Fruit fly (Drosophila melanogaster) whole organism, wandering third instar larva: ENCODE results near the gene Nup93-1.
A peak's percentile ranks its signal among the peaks of the same experiment; 100 is the strongest.

Experiments used
- Abd-B ChIP-seq: fragments of >200 bp; optimal IDR thresholded peaks from 2 replicates; lab custom pipeline; 2017; ENCODE audit warnings: missing biosample characterization, missing genetic modification characterization
- CG32264 ChIP-seq: fragments of 200-800 bp; sonication (Bioruptor generic); optimal IDR thresholded peaks from 2 replicates; lab custom pipeline; 2016; ENCODE audit warnings: missing biosample characterization, missing genetic modification characterization
- Dfd ChIP-seq: fragments of >200 bp; optimal IDR thresholded peaks from 2 replicates; lab custom pipeline; 2017; ENCODE audit warnings: missing biosample characterization, missing genetic modification characterization
- Dif ChIP-seq: fragments of 200-275, 200-300 bp; sonication (Bioruptor generic); optimal IDR thresholded peaks from 2 replicates; lab custom pipeline; 2018; ENCODE audit warnings: missing biosample characterization, missing genetic modification characterization; ENCODE audit not compliant: partially characterized antibody
- GATAd ChIP-seq: sonication (Bioruptor generic); optimal IDR thresholded peaks from 2 replicates; lab custom pipeline; 2016; ENCODE audit warnings: missing biosample characterization, missing genetic modification characterization
- HLH106 ChIP-seq: fragments of 200-800 bp; optimal IDR thresholded peaks from 3 replicates; lab custom pipeline; 2019; ENCODE audit warnings: missing biosample characterization, mild to moderate bottlenecking, missing genetic modification characterization, moderate library complexity
- Hnf4 ChIP-seq: fragments of 200-800 bp; sonication (Bioruptor generic); optimal IDR thresholded peaks from 2 replicates; lab custom pipeline; 2016; ENCODE audit warnings: missing biosample characterization, mild to moderate bottlenecking, missing genetic modification characterization
- Hr78 ChIP-seq: fragments of >200 bp; optimal IDR thresholded peaks from 2 replicates; lab custom pipeline; 2017; ENCODE audit warnings: missing biosample characterization, missing genetic modification characterization
- Hr83 ChIP-seq: fragments of 200-300 bp; sonication (Bioruptor generic); optimal IDR thresholded peaks from 2 replicates; lab custom pipeline; 2016; ENCODE audit warnings: missing biosample characterization, mild to moderate bottlenecking, missing genetic modification characterization, moderate library complexity; ENCODE audit not compliant: poor library complexity, severe bottlenecking
- Jra ChIP-seq: sonication (Bioruptor generic); optimal IDR thresholded peaks from 2 replicates; lab custom pipeline; 2016; ENCODE audit warnings: missing biosample characterization, missing genetic modification characterization
- Mio ChIP-seq: sonication (Bioruptor generic); optimal IDR thresholded peaks from 2 replicates; lab custom pipeline; 2016; ENCODE audit warnings: missing biosample characterization, missing genetic modification characterization
- Myc ChIP-seq: fragments of >200 bp; optimal IDR thresholded peaks from 2 replicates; lab custom pipeline; 2017
- N ChIP-seq: fragments of >200 bp; optimal IDR thresholded peaks from 2 replicates; lab custom pipeline; 2018; ENCODE audit warnings: missing biosample characterization, missing external identifiers, missing genetic modification characterization
- OdsH ChIP-seq: fragments of 200-800 bp; sonication (Bioruptor generic); optimal IDR thresholded peaks from 2 replicates; lab custom pipeline; 2016; ENCODE audit warnings: missing biosample characterization, mild to moderate bottlenecking, missing genetic modification characterization
- Rel ChIP-seq, 2 experiments: fragments of 200-800 bp; sonication (Bioruptor generic) in 1 of 2; optimal IDR thresholded peaks; 2 replicates in 1 of 2; 3 replicates in 1 of 2; lab custom pipeline; 2016 to 2019; ENCODE audit warnings: mild to moderate bottlenecking in 2 of 2, missing biosample characterization in 2 of 2, missing genetic modification characterization in 2 of 2, moderate library complexity in 1 of 2
- Sp1 ChIP-seq: fragments of 200-800 bp; sonication (Bioruptor generic); optimal IDR thresholded peaks from 3 replicates; lab custom pipeline; 2019; ENCODE audit warnings: missing biosample characterization, mild to moderate bottlenecking, missing genetic modification characterization, moderate library complexity
- Vsx2 ChIP-seq: fragments of 200-300, 225-300 bp; sonication (Bioruptor generic); optimal IDR thresholded peaks from 2 replicates; lab custom pipeline; 2018; ENCODE audit warnings: missing biosample characterization, missing genetic modification characterization; ENCODE audit not compliant: partially characterized antibody
- br ChIP-seq: fragments of 200-800 bp; sonication (Bioruptor generic); optimal IDR thresholded peaks from 2 replicates; lab custom pipeline; 2016; ENCODE audit warnings: missing biosample characterization, missing genetic modification characterization
- brk ChIP-seq: fragments of 200-800 bp; sonication (Bioruptor generic); optimal IDR thresholded peaks from 2 replicates; lab custom pipeline; 2016; ENCODE audit warnings: missing biosample characterization, mild to moderate bottlenecking, missing genetic modification characterization
- dl ChIP-seq, 2 experiments: fragments of 175-275, 200-275 bp in 1 of 2; fragments of 200-275 bp in 1 of 2; sonication (Bioruptor generic); optimal IDR thresholded peaks; lab custom pipeline; 2018; ENCODE audit warnings: mild to moderate bottlenecking in 2 of 2, missing biosample characterization in 2 of 2, missing genetic modification characterization in 2 of 2, moderate library complexity in 2 of 2; ENCODE audit not compliant: partially characterized antibody in 2 of 2, insufficient read depth in 1 of 2
- dmrt93B ChIP-seq: fragments of 200-800 bp; sonication (Bioruptor generic); optimal IDR thresholded peaks from 2 replicates; lab custom pipeline; 2018; ENCODE audit warnings: missing biosample characterization, mild to moderate bottlenecking, missing genetic modification characterization
- ey ChIP-seq: fragments of 200-800 bp; sonication (Bioruptor generic); optimal IDR thresholded peaks from 2 replicates; lab custom pipeline; 2016; ENCODE audit warnings: missing biosample characterization, missing genetic modification characterization
- foxo ChIP-seq, 2 experiments: fragments of 200-800 bp; sonication (Bioruptor generic); optimal IDR thresholded peaks; 2 replicates in 1 of 2; 3 replicates in 1 of 2; lab custom pipeline; 2016 to 2017; ENCODE audit warnings: missing biosample characterization in 2 of 2, missing genetic modification characterization in 2 of 2
- fru ChIP-seq: fragments of 200-800 bp; sonication (Bioruptor generic); optimal IDR thresholded peaks from 3 replicates; lab custom pipeline; 2016; ENCODE audit warnings: missing biosample characterization, mild to moderate bottlenecking, missing genetic modification characterization
- h ChIP-seq: fragments of 200-800 bp; sonication (Bioruptor generic); optimal IDR thresholded peaks from 3 replicates; lab custom pipeline; 2016; ENCODE audit warnings: missing biosample characterization, mild to moderate bottlenecking, missing genetic modification characterization
- jim ChIP-seq: fragments of 175-275, 200-325 bp; sonication (Bioruptor generic); optimal IDR thresholded peaks from 2 replicates; lab custom pipeline; 2016; ENCODE audit warnings: missing biosample characterization, mild to moderate bottlenecking, missing genetic modification characterization
- lola ChIP-seq: fragments of >200 bp; optimal IDR thresholded peaks from 2 replicates; lab custom pipeline; 2017; ENCODE audit warnings: missing biosample characterization, missing genetic modification characterization
- pan ChIP-seq: fragments of >200 bp; optimal IDR thresholded peaks from 2 replicates; lab custom pipeline; 2017
- psq ChIP-seq: fragments of 200-800 bp; sonication (Bioruptor generic); optimal IDR thresholded peaks from 3 replicates; lab custom pipeline; 2017; ENCODE audit warnings: missing biosample characterization, mild to moderate bottlenecking, missing genetic modification characterization, moderate library complexity
- sage ChIP-seq: fragments of 200-800 bp; sonication (Bioruptor generic); optimal IDR thresholded peaks from 2 replicates; lab custom pipeline; 2016; ENCODE audit warnings: missing biosample characterization, mild to moderate bottlenecking, missing genetic modification characterization
- tai ChIP-seq: sonication (Bioruptor generic); optimal IDR thresholded peaks from 2 replicates; lab custom pipeline; 2016; ENCODE audit warnings: missing biosample characterization, missing genetic modification characterization
- usp ChIP-seq: fragments of >200 bp; optimal IDR thresholded peaks from 2 replicates; lab custom pipeline; 2017; ENCODE audit warnings: missing biosample characterization, missing genetic modification characterization

Nup93-1 gene

DNA sequence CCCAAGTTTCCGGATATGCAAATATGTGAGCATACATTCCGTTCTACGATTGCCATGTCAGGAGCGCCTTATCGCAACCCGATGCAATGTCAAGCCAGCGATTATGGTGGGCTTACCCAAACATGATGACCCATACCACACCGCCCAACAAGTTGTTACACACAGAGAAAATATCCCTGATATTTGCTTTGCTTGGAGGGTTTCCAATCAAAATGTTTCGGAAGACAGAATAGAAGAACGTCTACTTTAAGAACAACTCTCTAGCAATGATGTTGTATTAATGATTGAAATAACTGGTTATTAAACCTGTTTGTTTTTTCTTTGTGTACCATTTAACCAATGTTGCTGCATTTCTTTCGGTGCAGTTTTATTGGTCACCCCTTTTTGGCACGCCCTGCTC, 21.9 kb upstream of the Nup93-1 start:
- TF ChIP-seq h (GFP tag; lab: Kevin White, UChicago) (peak; percentile 5), foxo (GFP tag; optimal IDR thresholded peaks at IDR 0.05; lab: Kevin White, UChicago) (peak in 1 of 2 experiments; percentile 33), fru (GFP tag; lab: Kevin White, UChicago) (peak; percentile 17), Hr78 (GFP tag; lab: Kevin White, UChicago) (no peak)
- TF ChIP-seq, all 38 proteins: peak for 3

DNA sequence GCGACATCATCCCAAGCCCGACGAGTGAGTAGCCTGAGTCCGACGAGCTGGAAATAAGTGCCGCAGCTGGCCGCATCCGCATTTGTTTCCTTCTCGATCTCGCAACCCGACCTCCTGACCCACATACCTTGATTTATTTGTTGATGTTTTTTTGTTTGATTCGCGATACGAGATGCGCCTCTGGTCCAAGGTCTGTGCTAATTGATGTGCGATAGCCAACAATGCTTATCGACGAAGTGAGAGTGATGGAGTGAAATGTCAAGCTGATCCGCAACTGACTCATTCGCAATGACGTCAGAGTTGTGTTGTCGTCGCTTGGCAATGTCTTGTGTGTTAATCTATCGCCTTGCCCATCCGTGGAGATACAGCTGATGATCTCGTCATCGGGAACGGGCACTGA, 18.2 kb upstream of the Nup93-1 start:
- TF ChIP-seq usp (no peak), GATAd (GFP tag; lab: Kevin White, UChicago) (no peak), Dif (no peak)

DNA sequence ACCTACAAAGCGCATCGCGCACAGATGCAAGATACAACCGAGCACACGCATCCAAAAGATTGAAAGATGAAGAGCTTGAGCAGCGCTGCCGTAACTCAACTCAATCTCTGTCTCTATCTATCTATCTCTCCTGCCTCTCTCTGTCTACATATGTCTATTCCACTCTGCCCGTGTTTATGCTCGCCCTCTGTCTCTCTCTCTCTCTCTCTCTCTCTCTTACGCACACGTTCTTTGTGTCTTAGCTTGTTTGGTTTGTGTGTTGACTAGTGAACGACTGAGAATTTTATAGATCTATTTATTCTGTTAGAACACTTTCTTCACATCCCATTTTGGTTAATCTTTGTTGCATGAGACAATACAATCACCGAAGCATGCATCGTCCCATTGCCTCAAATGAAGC, 17.1 kb upstream of the Nup93-1 start:
- TF ChIP-seq Myc (lab: Kevin White, UChicago) (no peak), OdsH (GFP tag; lab: Kevin White, UChicago) (no peak), usp (no peak), brk (GFP tag; lab: Kevin White, UChicago) (no peak), tai (GFP tag; lab: Kevin White, UChicago) (no peak), fru (GFP tag; lab: Kevin White, UChicago) (no peak), Mio (GFP tag; lab: Kevin White, UChicago) (no peak), sage (GFP tag; lab: Kevin White, UChicago) (no peak), br (GFP tag; lab: Kevin White, UChicago) (no peak), foxo (GFP tag; optimal IDR thresholded peaks at IDR 0.05; lab: Kevin White, UChicago) (no peak), Hr78 (GFP tag; lab: Kevin White, UChicago) (no peak), psq (GFP tag; lab: Kevin White, UChicago) (no peak), Vsx2 (GFP tag; lab: Kevin White, UChicago) (no peak), GATAd (GFP tag; lab: Kevin White, UChicago) (no peak), CG32264 (GFP tag; lab: Kevin White, UChicago) (no peak), Dif (no peak)

DNA sequence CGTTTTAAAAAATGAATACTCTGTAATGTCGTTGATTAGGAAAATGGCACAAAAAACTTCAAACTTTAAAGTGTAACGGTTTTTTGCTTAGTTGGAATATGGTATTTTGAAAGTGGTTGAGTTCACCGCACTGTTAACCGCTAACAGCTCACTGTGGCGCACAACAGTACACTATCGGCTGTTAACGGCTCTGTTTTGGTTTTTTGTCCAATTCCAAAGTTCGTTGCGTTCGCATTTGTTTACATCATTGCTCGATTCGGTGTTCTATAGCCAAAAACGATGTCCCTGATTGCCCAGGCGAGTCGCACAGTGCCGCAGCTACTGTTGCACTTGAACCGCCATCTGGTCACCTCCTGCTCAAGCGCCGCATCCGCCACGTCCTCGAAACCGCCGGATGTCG, 11.1 kb upstream of the Nup93-1 start, which contains the start of gene CG11095:
TSS of gene CG11095 (plus strand) at position 205 of the 400 bp plus-strand sequence.
- TF ChIP-seq Hnf4 (GFP tag; lab: Kevin White, UChicago): peak; percentile 38
- no peak for TF ChIP-seq ey (GFP tag; lab: Kevin White, UChicago)
- TF ChIP-seq Hr83 (GFP tag; lab: Kevin White, UChicago): no peak
- no peak for TF ChIP-seq dl (GFP tag; optimal IDR thresholded peaks at IDR 0.05; lab: Kevin White, UChicago; ENCODE audit: insufficient read depth in 1 of 2, partially characterized antibody in 2 of 2)
- no peak for TF ChIP-seq lola (GFP tag; lab: Kevin White, UChicago)
- no peak for TF ChIP-seq Myc (lab: Kevin White, UChicago)
- TF ChIP-seq N: peak; percentile 54
- no peak for TF ChIP-seq HLH106
- TF ChIP-seq tai (GFP tag; lab: Kevin White, UChicago): no peak
- TF ChIP-seq sage (GFP tag; lab: Kevin White, UChicago): no peak
- no peak for TF ChIP-seq Rel (GFP tag; optimal IDR thresholded peaks at IDR 0.05; lab: Kevin White, UChicago)
- no peak for TF ChIP-seq Rel (tag; optimal IDR thresholded peaks at IDR 0.05; lab: Kevin White, UChicago)

DNA sequence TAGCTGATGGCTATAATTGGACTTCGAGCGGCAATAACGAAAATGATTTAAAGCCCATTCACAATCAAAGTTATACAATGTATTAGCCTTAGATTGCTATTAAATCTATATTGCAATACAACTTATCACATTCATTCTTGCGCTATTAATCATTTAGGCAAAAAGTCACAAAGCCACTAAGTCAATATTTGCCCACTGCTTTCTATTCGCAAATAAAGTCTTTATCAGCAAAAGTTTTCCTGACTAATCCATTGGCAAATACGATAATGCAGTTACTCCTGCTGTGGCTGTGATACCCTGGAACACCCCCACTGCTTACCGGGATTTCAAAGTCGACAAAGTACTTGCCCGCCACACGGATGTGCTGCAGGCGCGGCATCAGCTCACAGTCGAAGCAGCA, 8.6 kb upstream of the Nup93-1 start:
- TF ChIP-seq foxo (GFP tag; optimal IDR thresholded peaks at IDR 0.05; lab: Kevin White, UChicago) (no peak), Sp1 (GFP tag; lab: Kevin White, UChicago) (no peak), h (GFP tag; lab: Kevin White, UChicago) (no peak), Rel (GFP tag; optimal IDR thresholded peaks at IDR 0.05; lab: Kevin White, UChicago) (no peak), Rel (tag; optimal IDR thresholded peaks at IDR 0.05; lab: Kevin White, UChicago) (no peak), jim (GFP tag; lab: Kevin White, UChicago) (no peak), Jra (GFP tag; lab: Kevin White, UChicago) (no peak), Abd-B (GFP tag; lab: Kevin White, UChicago) (no peak), Vsx2 (GFP tag; lab: Kevin White, UChicago) (no peak), Hnf4 (GFP tag; lab: Kevin White, UChicago) (no peak), pan (lab: Kevin White, UChicago) (no peak), N (no peak), Dfd (GFP tag; lab: Kevin White, UChicago) (no peak), OdsH (GFP tag; lab: Kevin White, UChicago) (no peak), Dif (no peak), dmrt93B (no peak)
